Fruit fly (Drosophila melanogaster): Measurements from ENCODE around the gene Drsl3.
A peak's percentile ranks its signal among the peaks of the same experiment; 100 is the strongest.

Gene Drsl3

DNA sequence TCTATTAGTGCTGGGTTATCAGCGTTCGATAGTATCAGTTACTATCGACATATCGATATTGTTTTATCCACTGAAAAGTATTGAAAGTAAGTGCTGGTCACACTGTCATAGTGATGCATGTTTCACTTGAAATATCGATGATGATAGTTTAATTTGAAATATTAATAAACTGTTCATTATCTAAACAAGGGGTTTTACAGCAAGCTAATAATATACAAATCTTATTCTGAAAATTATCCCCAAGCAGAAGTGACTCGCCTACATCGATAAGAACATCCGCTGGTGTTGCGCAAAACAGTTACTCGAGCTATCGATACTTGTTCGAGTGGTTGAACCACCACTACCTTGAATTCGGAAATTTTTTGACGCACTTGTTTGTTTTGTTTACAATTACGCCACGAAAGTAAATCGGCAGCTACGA is 4.4 kb downstream of the Drsl3 start, which contains the start of the genes PIG-C, CG12016 and Dpm2 (continued):
- peak; percentile 18 for TF ChIP-seq D19A (tag; optimal IDR thresholded peaks at IDR 0.05)
- TF ChIP-seq Mrtf (GFP tag; IDR thresholded peaks at IDR 0.05) = no peak
- TF ChIP-seq CG16779 (GFP tag; IDR thresholded peaks at IDR 0.05) = no peak
- peak; percentile 58 for TF ChIP-seq Elba2 (GFP tag; optimal IDR thresholded peaks at IDR 0.05)
- TF ChIP-seq CG6654 (GFP tag; optimal IDR thresholded peaks at IDR 0.05) = no peak
- TF ChIP-seq CG4617 (GFP tag; optimal IDR thresholded peaks at IDR 0.05; ENCODE audit: borderline replicate concordance) = peak; percentile 85
- TF ChIP-seq maf-S (GFP tag; optimal IDR thresholded peaks at IDR 0.05) = peak; percentile 66
- TF ChIP-seq ase (GFP tag; IDR thresholded peaks at IDR 0.05) = peak; percentile 50; the same call in 1 of the 3 replicates
- TF ChIP-seq Adf1 (GFP tag; IDR thresholded peaks at IDR 0.05) = 0 out of 2 replicates have a peak, but pooled peaks have one; percentile 14
- peak; percentile 97 for TF ChIP-seq CG13287 (GFP tag; IDR thresholded peaks at IDR 0.05; ENCODE audit: partially characterized antibody)
- peak; percentile 5 for TF ChIP-seq psq (GFP tag; optimal IDR thresholded peaks at IDR 0.05)
- peak; percentile 65; the same call in 2 of the 3 replicates for TF ChIP-seq tgo (GFP tag; IDR thresholded peaks at IDR 0.05)
- no peak for TF ChIP-seq Trl (optimal IDR thresholded peaks at IDR 0.05)
- peak; percentile 78 for TF ChIP-seq Trl (GFP tag; optimal IDR thresholded peaks at IDR 0.05)
- no peak for TF ChIP-seq CTCF (GFP tag; optimal IDR thresholded peaks at IDR 0.05)
- peak; percentile 72 for TF ChIP-seq CG12155 (GFP tag; optimal IDR thresholded peaks at IDR 0.05)
- no peak for TF ChIP-seq Lim3 (GFP tag; IDR thresholded peaks at IDR 0.05)
- no peak for TF ChIP-seq btn (GFP tag; optimal IDR thresholded peaks at IDR 0.05)
- TF ChIP-seq inv (GFP tag; IDR thresholded peaks at IDR 0.05; ENCODE audit: partially characterized antibody) = peak; percentile 97
- TF ChIP-seq NfI (GFP tag; optimal IDR thresholded peaks at IDR 0.05) = peak; percentile 72
- TF ChIP-seq h (optimal IDR thresholded peaks at IDR 0.05) = no peak
- TF ChIP-seq tin (GFP tag; optimal IDR thresholded peaks at IDR 0.05) = peak; percentile 68
- TF ChIP-seq caup (GFP tag; optimal IDR thresholded peaks at IDR 0.05; ENCODE audit: severe bottlenecking) = peak; percentile 56
- 0 out of 3 replicates have a peak, but pooled peaks have one; percentile 50 for TF ChIP-seq C15 (GFP tag; IDR thresholded peaks at IDR 0.05)
- TF ChIP-seq CG10979 (tag; optimal IDR thresholded peaks at IDR 0.05) = peak; percentile 30
- no peak for TF ChIP-seq Poxn (GFP tag; IDR thresholded peaks at IDR 0.05)
- TF ChIP-seq CG8478 (optimal IDR thresholded peaks at IDR 0.05) = no peak
- peak; percentile 47; the same call in 1 of the 2 replicates for TF ChIP-seq Oaz (GFP tag; IDR thresholded peaks at IDR 0.05)
- peak; percentile 90 for TF ChIP-seq Dref (GFP tag; IDR thresholded peaks at IDR 0.05)
- TF ChIP-seq bab2 (GFP tag; optimal IDR thresholded peaks at IDR 0.05) = peak; percentile 52
- no peak for TF ChIP-seq cg (GFP tag; optimal IDR thresholded peaks at IDR 0.05)
- TF ChIP-seq knrl (GFP tag; IDR thresholded peaks at IDR 0.05; ENCODE audit: partially characterized antibody) = peak; percentile 98
- TF ChIP-seq Ada2b (GFP tag; IDR thresholded peaks at IDR 0.05) = peak; percentile 43; the same call in 1 of the 2 replicates
- no peak for TF ChIP-seq sr (GFP tag; IDR thresholded peaks at IDR 0.05)
- TF ChIP-seq CG4328 (GFP tag; optimal IDR thresholded peaks at IDR 0.05) = peak; percentile 58
- TF ChIP-seq Sox100B (GFP tag; optimal IDR thresholded peaks at IDR 0.05) = no peak
- no peak for TF ChIP-seq pfk (GFP tag; optimal IDR thresholded peaks at IDR 0.05)
- TF ChIP-seq CG18764 (GFP tag; optimal IDR thresholded peaks at IDR 0.05) = peak; percentile 36
- TF ChIP-seq corto (GFP tag; optimal IDR thresholded peaks at IDR 0.05) = peak; percentile 50
- no peak for TF ChIP-seq Sox102F (GFP tag; optimal IDR thresholded peaks at IDR 0.05)
- TF ChIP-seq CG9609 (GFP tag; optimal IDR thresholded peaks at IDR 0.05) = peak; percentile 67
- TF ChIP-seq Bdp1 (GFP tag; optimal IDR thresholded peaks at IDR 0.05) = peak; percentile 50
- no peak for TF ChIP-seq CG11398 (GFP tag; optimal IDR thresholded peaks at IDR 0.05)
- no peak for TF ChIP-seq CG8359 (GFP tag; optimal IDR thresholded peaks at IDR 0.05; ENCODE audit: borderline replicate concordance)
- TF ChIP-seq scrt (GFP tag; optimal IDR thresholded peaks at IDR 0.05) = no peak
- TF ChIP-seq vvl (GFP tag; IDR thresholded peaks at IDR 0.05) = peak; percentile 61
- TF ChIP-seq CG14710 (tag; optimal IDR thresholded peaks at IDR 0.05) = peak; percentile 88
- TF ChIP-seq CG2120 (GFP tag; optimal IDR thresholded peaks at IDR 0.05) = peak; percentile 89
- TF ChIP-seq insv (GFP tag; optimal IDR thresholded peaks at IDR 0.05) = peak in 1 of 2 experiments; percentile 55
- peak; percentile 95 for TF ChIP-seq CG2129 (GFP tag; IDR thresholded peaks at IDR 0.05; ENCODE audit: partially characterized antibody)
- TF ChIP-seq CG31441 (GFP tag; IDR thresholded peaks at IDR 0.05) = peak; percentile 69; the same call in 1 of the 2 replicates
- TF ChIP-seq disco-r (GFP tag; optimal IDR thresholded peaks at IDR 0.05) = no peak
